Worm (Caenorhabditis elegans) whole organism, late embryonic: Measurements from ENCODE around the gene C25E10.4.

Source experiments
- C38D4.7 ChIP-seq: fragments of 200-800 bp; sonication (Bioruptor generic); optimal IDR thresholded peaks from 2 replicates; lab custom pipeline; 2018; ENCODE audit warnings: mild to moderate bottlenecking, missing genetic modification characterization, moderate library complexity, missing compliant biosample characterization
- K02D7.2 ChIP-seq: sonication (generic microtip); optimal IDR thresholded peaks from 2 replicates; lab custom pipeline; 2017; ENCODE audit warnings: mild to moderate bottlenecking, missing genetic modification characterization, missing compliant biosample characterization
- K09A11.1 ChIP-seq: sonication (generic microtip); optimal IDR thresholded peaks from 2 replicates; lab custom pipeline; 2017; ENCODE audit warnings: antibody characterized with exemption, mild to moderate bottlenecking, missing genetic modification characterization, missing compliant biosample characterization; ENCODE audit not compliant: insufficient read depth
- T23F11.4 ChIP-seq: fragments of 200-800 bp; sonication (Bioruptor generic); optimal IDR thresholded peaks from 2 replicates; lab custom pipeline; 2018; ENCODE audit warnings: mild to moderate bottlenecking, missing genetic modification characterization, missing compliant biosample characterization
- Y22D7AL.16 ChIP-seq: sonication (generic microtip); optimal IDR thresholded peaks from 2 replicates; lab custom pipeline; 2016; ENCODE audit warnings: missing genetic modification characterization, missing compliant biosample characterization
- ahr-1 ChIP-seq: sonication (generic microtip); optimal IDR thresholded peaks from 2 replicates; lab custom pipeline; 2016; ENCODE audit warnings: missing genetic modification characterization, missing compliant biosample characterization
- ceh-14 ChIP-seq: sonication (generic microtip); optimal IDR thresholded peaks from 2 replicates; lab custom pipeline; 2016; ENCODE audit warnings: missing genotype, missing genetic modification characterization, missing compliant biosample characterization
- ceh-19 ChIP-seq: fragments of 200-800 bp; sonication (Bioruptor generic); optimal IDR thresholded peaks from 2 replicates; lab custom pipeline; 2018; ENCODE audit warnings: mild to moderate bottlenecking, missing genetic modification characterization, missing compliant biosample characterization
- ceh-22 ChIP-seq: sonication (generic microtip); optimal IDR thresholded peaks from 2 replicates; lab custom pipeline; 2017; ENCODE audit warnings: missing biosample characterization, missing genetic modification characterization
- ceh-24 ChIP-seq: sonication (generic microtip); optimal IDR thresholded peaks from 2 replicates; lab custom pipeline; 2016; ENCODE audit warnings: mild to moderate bottlenecking, missing genetic modification characterization, missing compliant biosample characterization
- ceh-30 ChIP-seq: fragments of 150-350 bp; optimal IDR thresholded peaks from 2 replicates; lab custom pipeline; 2014; ENCODE audit warnings: missing biosample characterization, missing genetic modification characterization
- ceh-48 ChIP-seq: sonication (generic microtip); optimal IDR thresholded peaks from 2 replicates; lab custom pipeline; 2016; ENCODE audit warnings: missing genetic modification characterization, inconsistent platforms, missing compliant biosample characterization
- ceh-6 ChIP-seq: fragments of 200-800 bp; sonication (Bioruptor generic); optimal IDR thresholded peaks from 2 replicates; lab custom pipeline; 2018; ENCODE audit warnings: mild to moderate bottlenecking, missing genetic modification characterization, missing compliant biosample characterization
- ceh-9 ChIP-seq: sonication (generic microtip); optimal IDR thresholded peaks from 2 replicates; lab custom pipeline; 2016; ENCODE audit warnings: mild to moderate bottlenecking, missing genetic modification characterization, inconsistent platforms, missing compliant biosample characterization
- che-1 ChIP-seq: sonication (generic microtip); optimal IDR thresholded peaks from 2 replicates; lab custom pipeline; 2016; ENCODE audit warnings: mild to moderate bottlenecking, missing genetic modification characterization, missing compliant biosample characterization
- dmd-4 ChIP-seq: sonication (generic microtip); optimal IDR thresholded peaks from 2 replicates; lab custom pipeline; 2016; ENCODE audit warnings: borderline replicate concordance, missing genetic modification characterization, missing compliant biosample characterization
- dve-1 ChIP-seq: sonication (generic microtip); optimal IDR thresholded peaks from 2 replicates; lab custom pipeline; 2017; ENCODE audit warnings: antibody characterized with exemption, mild to moderate bottlenecking, missing genetic modification characterization, missing compliant biosample characterization
- elt-2 ChIP-seq: sonication (generic microtip); optimal IDR thresholded peaks from 2 replicates; lab custom pipeline; 2016; ENCODE audit warnings: missing genetic modification reagents, missing genetic modification characterization, missing compliant biosample characterization
- elt-4 ChIP-seq: sonication (generic microtip); optimal IDR thresholded peaks from 2 replicates; lab custom pipeline; 2016; ENCODE audit warnings: missing genetic modification characterization, missing compliant biosample characterization
- eyg-1 ChIP-seq: sonication (generic microtip); optimal IDR thresholded peaks from 2 replicates; lab custom pipeline; 2016; ENCODE audit warnings: missing genotype, missing genetic modification characterization, missing compliant biosample characterization
- fax-1 ChIP-seq: sonication (generic microtip); optimal IDR thresholded peaks from 2 replicates; lab custom pipeline; 2016; ENCODE audit warnings: missing genotype, missing genetic modification characterization, missing compliant biosample characterization
- fkh-6 ChIP-seq: sonication (generic microtip); optimal IDR thresholded peaks from 2 replicates; lab custom pipeline; 2016; ENCODE audit warnings: missing genetic modification characterization, missing compliant biosample characterization
- gmeb-2 ChIP-seq: sonication (generic microtip); optimal IDR thresholded peaks from 2 replicates; lab custom pipeline; 2016; ENCODE audit warnings: missing genetic modification characterization, inconsistent platforms, missing compliant biosample characterization
- hlh-13 ChIP-seq: fragments of 200-800 bp; sonication (Bioruptor generic); optimal IDR thresholded peaks from 2 replicates; lab custom pipeline; 2018; ENCODE audit warnings: mild to moderate bottlenecking, missing genetic modification characterization, missing compliant biosample characterization
- hlh-30 ChIP-seq: sonication (generic microtip); optimal IDR thresholded peaks from 2 replicates; lab custom pipeline; 2017; ENCODE audit warnings: antibody characterized with exemption, missing genetic modification characterization, missing compliant biosample characterization; ENCODE audit not compliant: insufficient read depth
- lim-6 ChIP-seq: sonication (generic microtip); optimal IDR thresholded peaks from 2 replicates; lab custom pipeline; 2016; ENCODE audit warnings: missing genetic modification characterization, missing compliant biosample characterization
- lin-11 ChIP-seq: fragments of 200-800 bp; sonication (Bioruptor generic); optimal IDR thresholded peaks from 2 replicates; lab custom pipeline; 2018; ENCODE audit warnings: mild to moderate bottlenecking, missing genetic modification characterization, missing compliant biosample characterization
- madf-2 ChIP-seq: sonication (generic microtip); optimal IDR thresholded peaks from 2 replicates; lab custom pipeline; 2017; ENCODE audit warnings: missing genetic modification characterization, missing compliant biosample characterization
- mec-3 ChIP-seq: sonication (generic microtip); optimal IDR thresholded peaks from 2 replicates; lab custom pipeline; 2016; ENCODE audit warnings: borderline replicate concordance, missing genetic modification characterization, missing compliant biosample characterization
- nhr-11 ChIP-seq: fragments of 150-350 bp; optimal IDR thresholded peaks from 2 replicates; lab custom pipeline; 2014; ENCODE audit warnings: missing biosample characterization, missing genetic modification characterization
- odd-2 ChIP-seq: sonication (generic microtip); optimal IDR thresholded peaks from 2 replicates; lab custom pipeline; 2017; ENCODE audit warnings: antibody characterized with exemption, mild to moderate bottlenecking, missing genetic modification characterization, missing compliant biosample characterization
- pha-2 ChIP-seq: sonication (generic microtip); optimal IDR thresholded peaks from 2 replicates; lab custom pipeline; 2017; ENCODE audit warnings: mild to moderate bottlenecking, missing genetic modification characterization, missing compliant biosample characterization
- pqm-1 ChIP-seq: sonication (generic microtip); optimal IDR thresholded peaks from 2 replicates; lab custom pipeline; 2016; ENCODE audit warnings: missing genetic modification characterization, missing compliant biosample characterization
- pros-1 ChIP-seq: fragments of 150-350 bp; optimal IDR thresholded peaks from 2 replicates; lab custom pipeline; 2014; ENCODE audit warnings: missing biosample characterization, missing genetic modification reagents, missing genetic modification characterization
- rnt-1 ChIP-seq: sonication (generic microtip); optimal IDR thresholded peaks from 2 replicates; lab custom pipeline; 2016; ENCODE audit warnings: missing genetic modification characterization, missing compliant biosample characterization
- sdc-2 ChIP-seq: sonication (generic microtip); optimal IDR thresholded peaks from 2 replicates; lab custom pipeline; 2016; ENCODE audit warnings: missing genotype, missing genetic modification characterization, missing compliant biosample characterization
- sox-4 ChIP-seq: sonication (generic microtip); optimal IDR thresholded peaks from 2 replicates; lab custom pipeline; 2017; ENCODE audit warnings: mild to moderate bottlenecking, missing genetic modification characterization, inconsistent platforms, missing compliant biosample characterization
- syd-9 ChIP-seq: sonication (generic microtip); optimal IDR thresholded peaks from 2 replicates; lab custom pipeline; 2016; ENCODE audit warnings: mild to moderate bottlenecking, missing genetic modification characterization, moderate library complexity, missing compliant biosample characterization
- tbx-2 ChIP-seq: sonication (generic microtip); optimal IDR thresholded peaks from 2 replicates; lab custom pipeline; 2016; ENCODE audit warnings: missing genetic modification characterization, missing compliant biosample characterization
- ttx-3 ChIP-seq: sonication (generic microtip); optimal IDR thresholded peaks from 2 replicates; lab custom pipeline; 2016; ENCODE audit warnings: missing genetic modification reagents, missing genetic modification characterization, missing compliant biosample characterization
- unc-3 ChIP-seq, 2 experiments: fragments of 200-800 bp in 1 of 2; sonication (Bioruptor generic) in 1 of 2; sonication (generic microtip) in 1 of 2; conservative IDR thresholded peaks in 1 of 2; optimal IDR thresholded peaks in 1 of 2; 2 replicates each; pipeline versions ENCODE4 v1.3.6 to Lab custom; 2016 to 2022; ENCODE audit warnings: missing compliant biosample characterization in 2 of 2, missing genetic modification characterization in 2 of 2, missing genetic modification reagents in 1 of 2
- unc-42 ChIP-seq: sonication (generic microtip); optimal IDR thresholded peaks from 2 replicates; lab custom pipeline; 2016; ENCODE audit warnings: missing genotype, missing genetic modification characterization, missing compliant biosample characterization
- unc-55 ChIP-seq: sonication (generic microtip); optimal IDR thresholded peaks from 2 replicates; lab custom pipeline; 2017; ENCODE audit warnings: missing biosample characterization, missing genetic modification reagents, missing genetic modification characterization

The C25E10.4 gene

ce11 chrV:9009175-9009574 lies 24.2 kb upstream of the C25E10.4 start, which contains the start of gene srx-2:
Gene srx-2, plus strand, starts transcription at chrV:9009475.
- TF ChIP-seq ceh-14 (no peak), unc-55 (GFP tag; lab: Kevin White, UChicago) (no peak), pha-2 (tag; lab: Kevin White, UChicago) (no peak)

ce11 chrV:9013765-9014164 lies 19.6 kb upstream of the C25E10.4 start, which contains the start of gene srh-201:
Gene srh-201, minus strand, starts transcription at chrV:9013865.
- TF ChIP-seq unc-3 (GFP tag; conservative IDR thresholded peaks at IDR 0.05; lab: Robert Waterston, UW) (no peak), unc-3 (tag; optimal IDR thresholded peaks at IDR 0.05; lab: Kevin White, UChicago) (no peak), ttx-3 (tag; lab: Kevin White, UChicago) (no peak), rnt-1 (tag; lab: Kevin White, UChicago) (no peak), lim-6 (tag; lab: Kevin White, UChicago) (no peak), ceh-30 (tag; lab: Kevin White, UChicago) (no peak), Y22D7AL.16 (no peak), ceh-9 (tag; lab: Kevin White, UChicago) (no peak), sox-4 (tag; lab: Kevin White, UChicago) (no peak), C38D4.7 (GFP tag; lab: Kevin White, UChicago) (no peak), che-1 (tag; lab: Kevin White, UChicago) (no peak), syd-9 (tag; lab: Kevin White, UChicago) (no peak), hlh-13 (GFP tag; lab: Kevin White, UChicago) (no peak), ceh-22 (no peak), unc-55 (GFP tag; lab: Kevin White, UChicago) (no peak), sdc-2 (tag; lab: Kevin White, UChicago) (no peak), ahr-1 (tag; lab: Kevin White, UChicago) (no peak), dve-1 (tag; lab: Kevin White, UChicago) (no peak), pros-1 (tag; lab: Kevin White, UChicago) (no peak), T23F11.4 (GFP tag; lab: Kevin White, UChicago) (no peak)

ce11 chrV:9015540-9015939 lies 17.8 kb upstream of the C25E10.4 start, which contains the start of gene srt-18:
Gene srt-18, minus strand, starts transcription at chrV:9015640.
- no peak for TF ChIP-seq ceh-9 (tag; lab: Kevin White, UChicago)
- no peak for TF ChIP-seq nhr-11 (tag; lab: Kevin White, UChicago)
- no peak for TF ChIP-seq tbx-2 (tag; lab: Kevin White, UChicago)
- TF ChIP-seq eyg-1 (tag; lab: Kevin White, UChicago) = no peak
- no peak for TF ChIP-seq unc-3 (GFP tag; conservative IDR thresholded peaks at IDR 0.05; lab: Robert Waterston, UW)
- TF ChIP-seq unc-3 (tag; optimal IDR thresholded peaks at IDR 0.05; lab: Kevin White, UChicago) = no peak
- TF ChIP-seq ceh-24 (tag; lab: Kevin White, UChicago) = no peak
- TF ChIP-seq odd-2 = no peak
- TF ChIP-seq dmd-4 = no peak
- TF ChIP-seq ceh-6 (GFP tag; lab: Kevin White, UChicago) = no peak
- TF ChIP-seq ceh-48 (tag; lab: Kevin White, UChicago) = no peak
- TF ChIP-seq Y22D7AL.16 = no peak
- no peak for TF ChIP-seq ceh-19 (GFP tag; lab: Kevin White, UChicago)
- TF ChIP-seq unc-55 (GFP tag; lab: Kevin White, UChicago) = no peak
- TF ChIP-seq K09A11.1 (tag; lab: Kevin White, UChicago) = no peak
- TF ChIP-seq pqm-1 = no peak
- TF ChIP-seq, all 69 proteins: peak for 0

ce11 chrV:9016479-9016878 lies 16.9 kb upstream of the C25E10.4 start, which contains the start of gene oac-40:
Gene oac-40, plus strand, starts transcription at chrV:9016779.
- TF ChIP-seq fax-1 (tag; lab: Kevin White, UChicago) (no peak), ceh-48 (tag; lab: Kevin White, UChicago) (no peak), sdc-2 (tag; lab: Kevin White, UChicago) (no peak), tbx-2 (tag; lab: Kevin White, UChicago) (no peak), che-1 (tag; lab: Kevin White, UChicago) (no peak), gmeb-2 (tag; lab: Kevin White, UChicago) (no peak), hlh-30 (tag; lab: Kevin White, UChicago) (no peak), mec-3 (tag; lab: Kevin White, UChicago) (no peak), fkh-6 (tag; lab: Kevin White, UChicago) (no peak), elt-4 (tag; lab: Kevin White, UChicago) (no peak), K02D7.2 (no peak), madf-2 (tag; lab: Kevin White, UChicago) (no peak), unc-42 (no peak), elt-2 (tag; lab: Kevin White, UChicago) (no peak), lin-11 (no peak), ceh-14 (no peak)
